Worm (Caenorhabditis elegans): ENCODE data around the gene sbds-1.

Gene sbds-1

ce11 chrIII:665173-665757 is 27.0 kb upstream of the sbds-1 start, which contains the start of gene C09F5.3:
Gene C09F5.3, minus strand, starts transcription at chrIII:665266.
- TF ChIP-seq flh-1 (GFP tag; optimal IDR thresholded peaks at IDR 0.05) (no peak), mab-5 (tag; optimal IDR thresholded peaks at IDR 0.05) (no peak), sem-2 (GFP tag; optimal IDR thresholded peaks at IDR 0.05) (no peak), ztf-11 (tag; optimal IDR thresholded peaks at IDR 0.05) (no peak), nhr-28 (tag; optimal IDR thresholded peaks at IDR 0.05) (no peak), zip-8 (tag; optimal IDR thresholded peaks at IDR 0.05) (no peak), M03D4.4 (tag; optimal IDR thresholded peaks at IDR 0.05) (no peak), unc-62 (GFP tag; optimal IDR thresholded peaks at IDR 0.05) (no peak)

ce11 chrIII:658357-658756 is 20.1 kb upstream of the sbds-1 start, which contains the start of gene C09F5.1:
Gene C09F5.1, plus strand, starts transcription at chrIII:658709.
- no peak for TF ChIP-seq bed-3 (GFP tag; optimal IDR thresholded peaks at IDR 0.05)
- TF ChIP-seq elt-3 (tag; optimal IDR thresholded peaks at IDR 0.05), result no peak
- TF ChIP-seq sem-2 (GFP tag; optimal IDR thresholded peaks at IDR 0.05), result no peak
- TF ChIP-seq ceh-43 (GFP tag; optimal IDR thresholded peaks at IDR 0.05), result no peak
- no peak for TF ChIP-seq nhr-76 (tag; optimal IDR thresholded peaks at IDR 0.05)
- TF ChIP-seq unc-62 (GFP tag; optimal IDR thresholded peaks at IDR 0.05), result no peak
- no peak for TF ChIP-seq drap-1 (GFP tag; optimal IDR thresholded peaks at IDR 0.05)
- TF ChIP-seq elt-1 (tag; optimal IDR thresholded peaks at IDR 0.05; ENCODE audit: borderline replicate concordance, insufficient read depth), result no peak
- TF ChIP-seq nhr-12 (tag; optimal IDR thresholded peaks at IDR 0.05), result no peak
- TF ChIP-seq mls-2 (tag; optimal IDR thresholded peaks at IDR 0.05), result no peak
- no peak for TF ChIP-seq zip-8 (tag; optimal IDR thresholded peaks at IDR 0.05)
- TF ChIP-seq mab-5 (tag; optimal IDR thresholded peaks at IDR 0.05), result no peak
- TF ChIP-seq M03D4.4 (tag; optimal IDR thresholded peaks at IDR 0.05), result no peak
- no peak for TF ChIP-seq unc-39 (tag; optimal IDR thresholded peaks at IDR 0.05)
- TF ChIP-seq ztf-11 (tag; optimal IDR thresholded peaks at IDR 0.05), result no peak
- no peak for TF ChIP-seq ceh-83 (GFP tag; optimal IDR thresholded peaks at IDR 0.05)
- no peak for TF ChIP-seq ces-1 (GFP tag; optimal IDR thresholded peaks at IDR 0.05)
- TF ChIP-seq unc-120 (tag; optimal IDR thresholded peaks at IDR 0.05; ENCODE audit: poor library complexity, severe bottlenecking), result no peak

ce11 chrIII:657241-657640 is 19.0 kb upstream of the sbds-1 start:
- TF ChIP-seq ces-1 (GFP tag; optimal IDR thresholded peaks at IDR 0.05) (peak; percentile 54), drap-1 (GFP tag; optimal IDR thresholded peaks at IDR 0.05) (no peak), sptf-1 (tag; optimal IDR thresholded peaks at IDR 0.05) (no peak), zip-8 (tag; optimal IDR thresholded peaks at IDR 0.05) (no peak), mls-2 (tag; optimal IDR thresholded peaks at IDR 0.05) (peak; percentile 7), elt-3 (tag; optimal IDR thresholded peaks at IDR 0.05) (no peak), M03D4.4 (tag; optimal IDR thresholded peaks at IDR 0.05) (no peak), ham-2 (GFP tag; optimal IDR thresholded peaks at IDR 0.05) (no peak), flh-1 (GFP tag; optimal IDR thresholded peaks at IDR 0.05) (no peak), blmp-1 (tag; optimal IDR thresholded peaks at IDR 0.05) (peak; percentile 38)

- TF ChIP-seq sem-2 (GFP tag; optimal IDR thresholded peaks at IDR 0.05), result no peak
- no peak for TF ChIP-seq ceh-39 (tag; optimal IDR thresholded peaks at IDR 0.05)
- no peak for TF ChIP-seq snpc-4 (tag; optimal IDR thresholded peaks at IDR 0.05)
- no peak for TF ChIP-seq tbx-8 (GFP tag; optimal IDR thresholded peaks at IDR 0.05)
- TF ChIP-seq ztf-11 (tag; optimal IDR thresholded peaks at IDR 0.05), result no peak
- no peak for TF ChIP-seq nhr-28 (tag; optimal IDR thresholded peaks at IDR 0.05)
- TF ChIP-seq elt-1 (tag; optimal IDR thresholded peaks at IDR 0.05; ENCODE audit: borderline replicate concordance, insufficient read depth), result no peak
- no peak for TF ChIP-seq bed-3 (GFP tag; optimal IDR thresholded peaks at IDR 0.05)
- TF ChIP-seq lsy-2 (tag; optimal IDR thresholded peaks at IDR 0.05), result no peak
- TF ChIP-seq ceh-83 (GFP tag; optimal IDR thresholded peaks at IDR 0.05), result no peak
- no peak for TF ChIP-seq zip-8 (tag; optimal IDR thresholded peaks at IDR 0.05)
- no peak for TF ChIP-seq lin-32 (GFP tag; optimal IDR thresholded peaks at IDR 0.05)
- no peak for TF ChIP-seq drap-1 (GFP tag; optimal IDR thresholded peaks at IDR 0.05)
- TF ChIP-seq mab-5 (tag; optimal IDR thresholded peaks at IDR 0.05), result no peak
- no peak for TF ChIP-seq unc-62 (GFP tag; optimal IDR thresholded peaks at IDR 0.05)
- no peak for TF ChIP-seq lin-13 (tag; optimal IDR thresholded peaks at IDR 0.05)
Observed at ce11 chrIII:656660-657059, 18.4 kb upstream of the sbds-1 start.

- TF ChIP-seq hlh-1 (tag; optimal IDR thresholded peaks at IDR 0.05), result no peak
- no peak for TF ChIP-seq drap-1 (GFP tag; optimal IDR thresholded peaks at IDR 0.05)
- TF ChIP-seq ham-2 (GFP tag; optimal IDR thresholded peaks at IDR 0.05), result peak; percentile 54
- no peak for TF ChIP-seq elt-3 (tag; optimal IDR thresholded peaks at IDR 0.05)
- TF ChIP-seq lin-32 (GFP tag; optimal IDR thresholded peaks at IDR 0.05), result no peak
- peak; percentile 16 for TF ChIP-seq mls-2 (tag; optimal IDR thresholded peaks at IDR 0.05)
Observed at ce11 chrIII:654365-654764, 16.1 kb upstream of the sbds-1 start.
